Worm (Caenorhabditis elegans): Measurements from ENCODE around the gene ZK863.1.

- TF ChIP-seq F49E8.2 (tag; optimal IDR thresholded peaks at IDR 0.05; ENCODE audit: insufficient read depth), result no peak
- no peak for TF ChIP-seq ztf-22 (GFP tag; optimal IDR thresholded peaks at IDR 0.05)
- no peak for TF ChIP-seq Y56A3A.18 (GFP tag; IDR thresholded peaks at IDR 0.05)
Observed at ce11 chrV:12120381-12120780, 49.6 kb downstream of the ZK863.1 start, which contains the start of gene C13C4.7.

Measured in whole organism, young adult.